Fruit fly (Drosophila melanogaster) whole organism, embryonic: Measurements from ENCODE around the gene clumsy.
A peak's percentile ranks its signal among the peaks of the same experiment; 100 is the strongest.

Source experiments
- Ada2b ChIP-seq: fragments of 200-800 bp; sonication (Bioruptor generic); IDR thresholded peaks from 2 replicates; pipeline ENCODE4 v1.3.6; 2022; ENCODE audit warnings: missing biosample characterization, missing genetic modification characterization
- Aef1 ChIP-seq: fragments of 200-800 bp; sonication (Bioruptor generic); IDR thresholded peaks from 3 replicates; pipeline ENCODE4 v1.3.6; 2022; ENCODE audit warnings: missing biosample characterization, missing genetic modification characterization
- CG10267 ChIP-seq: fragments of 200-800 bp; sonication (Bioruptor generic); optimal IDR thresholded peaks from 2 replicates; lab custom pipeline; 2018; ENCODE audit warnings: missing biosample characterization, mild to moderate bottlenecking, missing genetic modification characterization, moderate library complexity
- CG10959 ChIP-seq: fragments of 200-800 bp; sonication (Bioruptor generic); IDR thresholded peaks from 2 replicates; pipeline ENCODE4 v1.3.6; 2022; ENCODE audit warnings: missing biosample characterization, missing genetic modification characterization
- CG1792 ChIP-seq: fragments of 200-800 bp; sonication (Bioruptor generic); optimal IDR thresholded peaks from 2 replicates; lab custom pipeline; 2016; ENCODE audit warnings: missing biosample characterization, missing genetic modification characterization
- CG30020 ChIP-seq: fragments of 200-800 bp; optimal IDR thresholded peaks from 2 replicates; lab custom pipeline; 2019; ENCODE audit warnings: missing biosample characterization, mild to moderate bottlenecking, missing genetic modification characterization, moderate library complexity
- CG30403 ChIP-seq: fragments of 200-800 bp; sonication (Bioruptor generic); optimal IDR thresholded peaks from 3 replicates; lab custom pipeline; 2016; ENCODE audit warnings: missing biosample characterization, missing genetic modification characterization
- CG4328 ChIP-seq: fragments of 200-800 bp; sonication (Bioruptor generic); optimal IDR thresholded peaks from 3 replicates; lab custom pipeline; 2017; ENCODE audit warnings: missing biosample characterization, missing genetic modification reagents, missing genetic modification characterization
- CG9437 ChIP-seq: fragments of 200-800 bp; sonication (Bioruptor generic); optimal IDR thresholded peaks from 2 replicates; lab custom pipeline; 2018; ENCODE audit warnings: missing biosample characterization, mild to moderate bottlenecking, missing genetic modification characterization
- CoRest ChIP-seq: fragments of 200-800 bp; sonication (Bioruptor generic); optimal IDR thresholded peaks from 3 replicates; lab custom pipeline; 2018; ENCODE audit warnings: missing biosample characterization, mild to moderate bottlenecking, missing genetic modification characterization, moderate library complexity
- D ChIP-seq, 2 experiments: fragments of 200-800 bp in 1 of 2; fragments of >200 bp in 1 of 2; sonication (Bioruptor generic) in 1 of 2; optimal IDR thresholded peaks; 2 replicates in 1 of 2; 3 replicates in 1 of 2; lab custom pipeline; 2017; ENCODE audit warnings: mild to moderate bottlenecking in 1 of 2, missing biosample characterization in 1 of 2, missing genetic modification characterization in 1 of 2, missing genetic modification reagents in 1 of 2
- Dek ChIP-seq: fragments of 200-800 bp; sonication (Bioruptor generic); optimal IDR thresholded peaks from 3 replicates; lab custom pipeline; 2019; ENCODE audit warnings: missing biosample characterization, mild to moderate bottlenecking, missing genetic modification characterization, moderate library complexity
- Dfd ChIP-seq, 2 experiments: fragments of >200 bp; optimal IDR thresholded peaks; 2 replicates each; lab custom pipeline; 2017; ENCODE audit warnings: missing biosample characterization in 2 of 2, missing genetic modification characterization in 2 of 2
- Doc2 ChIP-seq: fragments of 200-800 bp; sonication (Bioruptor generic); IDR thresholded peaks from 2 replicates; pipeline ENCODE4 v1.3.6; 2022; ENCODE audit warnings: missing biosample characterization, missing genetic modification characterization
- Doc3 ChIP-seq: fragments of 200-800 bp; sonication (Bioruptor generic); IDR thresholded peaks from 3 replicates; pipeline ENCODE4 v1.3.6; 2022; ENCODE audit warnings: missing biosample characterization, missing genetic modification characterization; ENCODE audit not compliant: partially characterized antibody
- E2f2 ChIP-seq: fragments of 200-800 bp; sonication (Bioruptor generic); IDR thresholded peaks from 2 replicates; pipeline ENCODE4 v1.3.6; 2022; ENCODE audit warnings: missing biosample characterization, missing genetic modification characterization
- H2.0 ChIP-seq: fragments of 200-800 bp; sonication (Bioruptor generic); IDR thresholded peaks from 2 replicates; pipeline ENCODE4 v1.3.6; 2022; ENCODE audit warnings: missing biosample characterization, missing genetic modification characterization
- HLH54F ChIP-seq: fragments of 200-800 bp; sonication (Bioruptor generic); optimal IDR thresholded peaks from 3 replicates; lab custom pipeline; 2016; ENCODE audit warnings: missing biosample characterization, missing genetic modification characterization
- HmgD ChIP-seq: fragments of 200-800 bp; sonication (Bioruptor generic); optimal IDR thresholded peaks from 3 replicates; lab custom pipeline; 2016; ENCODE audit warnings: missing biosample characterization, missing genetic modification characterization
- HmgZ ChIP-seq: fragments of 200-800 bp; sonication (Bioruptor generic); optimal IDR thresholded peaks from 2 replicates; lab custom pipeline; 2018; ENCODE audit warnings: missing biosample characterization, mild to moderate bottlenecking, missing genetic modification characterization
- Jarid2 ChIP-seq: fragments of 200-800 bp; sonication (Bioruptor generic); optimal IDR thresholded peaks from 3 replicates; lab custom pipeline; 2017; ENCODE audit warnings: mild to moderate bottlenecking, missing biosample characterization, missing genetic modification reagents, missing genetic modification characterization
- MBD-R2 ChIP-seq: fragments of 200-800 bp; sonication (Bioruptor generic); IDR thresholded peaks from 2 replicates; pipeline ENCODE4 v1.3.6; 2022; ENCODE audit warnings: missing biosample characterization, missing genetic modification characterization
- Med ChIP-seq: fragments of 200-800 bp; sonication (Bioruptor generic); peaks from one replicate; lab custom pipeline; 2016; ENCODE audit warnings: missing biosample characterization, missing genetic modification characterization, mild to moderate bottlenecking, inconsistent platforms, moderate library complexity
- Meics ChIP-seq: fragments of 200-800 bp; sonication (Bioruptor generic); optimal IDR thresholded peaks from 2 replicates; lab custom pipeline; 2017; ENCODE audit warnings: missing biosample characterization, mild to moderate bottlenecking, missing genetic modification characterization
- Ptx1 ChIP-seq: fragments of 200-800 bp; sonication (Bioruptor generic); IDR thresholded peaks from 2 replicates; pipeline ENCODE4 v1.3.6; 2022; ENCODE audit warnings: missing biosample characterization, missing genetic modification characterization
- Sry-β ChIP-seq: fragments of 200-800 bp; sonication (Bioruptor generic); optimal IDR thresholded peaks from 2 replicates; lab custom pipeline; 2018; ENCODE audit warnings: missing biosample characterization, mild to moderate bottlenecking, missing genetic modification characterization, moderate library complexity
- Sry-δ ChIP-seq: fragments of 200-800 bp; sonication (Bioruptor generic); optimal IDR thresholded peaks from 2 replicates; lab custom pipeline; 2016; ENCODE audit warnings: missing biosample characterization, missing genetic modification characterization
- Taf1 ChIP-seq: fragments of 200-800 bp; sonication (Bioruptor generic); IDR thresholded peaks from 2 replicates; pipeline ENCODE4 v1.3.6; 2022; ENCODE audit warnings: missing biosample characterization, missing genetic modification characterization
- aop ChIP-seq: fragments of 200-800 bp; sonication (Bioruptor generic); IDR thresholded peaks from 2 replicates; pipeline ENCODE4 v1.3.6; 2022; ENCODE audit warnings: missing biosample characterization, missing genetic modification characterization
- ato ChIP-seq: fragments of 200-800 bp; sonication (Bioruptor generic); IDR thresholded peaks from 2 replicates; pipeline ENCODE4 v1.3.6; 2022; ENCODE audit warnings: missing biosample characterization, missing genetic modification characterization; ENCODE audit not compliant: partially characterized antibody
- bigmax ChIP-seq: fragments of 200-800 bp; sonication (Bioruptor generic); optimal IDR thresholded peaks from 2 replicates; lab custom pipeline; 2018; ENCODE audit warnings: missing biosample characterization, mild to moderate bottlenecking, missing genetic modification characterization
- chm ChIP-seq: fragments of 200-800 bp; sonication (Bioruptor generic); IDR thresholded peaks from 2 replicates; pipeline ENCODE4 v1.3.6; 2022; ENCODE audit warnings: missing biosample characterization, missing genetic modification characterization
- da ChIP-seq: fragments of 200-800 bp; sonication (Bioruptor generic); optimal IDR thresholded peaks from 2 replicates; lab custom pipeline; 2016; ENCODE audit warnings: missing biosample characterization, missing genetic modification characterization
- eyg ChIP-seq: fragments of 200-800 bp; sonication (Bioruptor generic); optimal IDR thresholded peaks from 3 replicates; lab custom pipeline; 2016; ENCODE audit warnings: missing biosample characterization, missing genetic modification characterization
- gcm ChIP-seq: fragments of 200-800 bp; sonication (Bioruptor generic); optimal IDR thresholded peaks from 2 replicates; lab custom pipeline; 2019; ENCODE audit warnings: missing biosample characterization, mild to moderate bottlenecking, missing genetic modification characterization, moderate library complexity
- gem ChIP-seq: fragments of 200-800 bp; sonication (Bioruptor generic); optimal IDR thresholded peaks from 2 replicates; lab custom pipeline; 2019; ENCODE audit warnings: missing biosample characterization, mild to moderate bottlenecking, missing genetic modification characterization, moderate library complexity
- ind ChIP-seq: fragments of 200-800 bp; sonication (Bioruptor generic); optimal IDR thresholded peaks from 3 replicates; lab custom pipeline; 2016; ENCODE audit warnings: missing biosample characterization, missing genetic modification characterization
- insv ChIP-seq, 2 experiments: fragments of 200-800 bp; sonication (Bioruptor generic); optimal IDR thresholded peaks; 3 replicates each; lab custom pipeline; 2016 to 2018; ENCODE audit warnings: missing biosample characterization in 2 of 2, missing genetic modification characterization in 2 of 2
- inv ChIP-seq: fragments of 200-800 bp; sonication (Bioruptor generic); IDR thresholded peaks from 2 replicates; pipeline ENCODE4 v1.3.6; 2022; ENCODE audit warnings: missing biosample characterization, missing genetic modification characterization; ENCODE audit not compliant: partially characterized antibody
- lmd ChIP-seq: fragments of 200-800 bp; sonication (Bioruptor generic); IDR thresholded peaks from 2 replicates; pipeline ENCODE4 v1.3.6; 2022; ENCODE audit warnings: missing biosample characterization, missing genetic modification characterization
- nerfin-1 ChIP-seq: fragments of 200-800 bp; sonication (Bioruptor generic); optimal IDR thresholded peaks from 3 replicates; lab custom pipeline; 2019; ENCODE audit warnings: missing biosample characterization, mild to moderate bottlenecking, missing genetic modification characterization, moderate library complexity
- p53 ChIP-seq: fragments of 200-800 bp; sonication (Bioruptor generic); optimal IDR thresholded peaks from 2 replicates; lab custom pipeline; 2016; ENCODE audit warnings: missing biosample characterization, missing genetic modification characterization
- pfk ChIP-seq: fragments of 200-800 bp; sonication (Bioruptor generic); optimal IDR thresholded peaks from 2 replicates; lab custom pipeline; 2018; ENCODE audit warnings: missing biosample characterization, mild to moderate bottlenecking, missing genetic modification characterization, moderate library complexity
- pita ChIP-seq: fragments of 200-800 bp; sonication (Bioruptor generic); optimal IDR thresholded peaks from 2 replicates; lab custom pipeline; 2017; ENCODE audit warnings: missing biosample characterization, mild to moderate bottlenecking, missing genetic modification characterization
- psq ChIP-seq: fragments of 200-800 bp; sonication (Bioruptor generic); optimal IDR thresholded peaks from 2 replicates; lab custom pipeline; 2017; ENCODE audit warnings: missing biosample characterization, missing genetic modification characterization
- ro ChIP-seq: fragments of 200-800 bp; sonication (Bioruptor generic); IDR thresholded peaks from 2 replicates; pipeline ENCODE4 v1.3.6; 2022; ENCODE audit warnings: missing biosample characterization, missing genetic modification characterization
- sd ChIP-seq: fragments of 200-800 bp; sonication (Bioruptor generic); optimal IDR thresholded peaks from 3 replicates; lab custom pipeline; 2018; ENCODE audit warnings: missing biosample characterization, mild to moderate bottlenecking, missing genetic modification characterization, moderate library complexity
- sisA ChIP-seq: fragments of 200-800 bp; sonication (Bioruptor generic); IDR thresholded peaks from 2 replicates; pipeline ENCODE4 v1.3.6; 2022; ENCODE audit warnings: missing biosample characterization, missing genetic modification characterization
- so ChIP-seq: fragments of 200-800 bp; sonication (Bioruptor generic); IDR thresholded peaks from 3 replicates; pipeline ENCODE4 v1.3.6; 2022; ENCODE audit warnings: missing biosample characterization, missing genetic modification characterization
- trem ChIP-seq: fragments of 200-800 bp; optimal IDR thresholded peaks from 3 replicates; lab custom pipeline; 2019; ENCODE audit warnings: missing biosample characterization, mild to moderate bottlenecking, missing genetic modification characterization, moderate library complexity

Gene clumsy

DNA sequence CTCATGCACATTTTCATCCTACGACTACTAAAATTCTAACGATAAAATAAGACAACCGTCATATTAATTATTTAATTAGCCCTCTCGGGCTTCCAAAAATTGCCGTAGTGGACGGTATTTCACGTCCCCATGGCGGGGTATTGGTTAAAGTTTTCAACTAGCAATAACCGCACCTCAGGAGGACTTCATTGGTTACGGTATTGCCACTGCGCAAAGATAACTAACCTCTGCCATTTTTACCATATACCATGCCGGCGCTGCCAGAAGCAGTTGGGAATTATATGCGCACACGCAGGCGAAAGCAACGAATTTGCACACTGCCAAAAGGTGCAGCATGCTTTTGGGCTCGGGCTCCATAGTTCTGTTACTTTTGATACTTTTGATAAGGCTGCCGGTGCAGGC, 8.7 kb downstream of the clumsy start (continued):
- no peak for TF ChIP-seq psq (GFP tag; lab: Kevin White, UChicago)
- peak; percentile 11 for TF ChIP-seq ind
- TF ChIP-seq CG1792 (GFP tag; lab: Kevin White, UChicago), result peak; percentile 16
- TF ChIP-seq gcm (GFP tag; lab: Kevin White, UChicago), result no peak
- no peak; the same call in 1 of the 2 replicates for TF ChIP-seq MBD-R2 (GFP tag; lab: Robert Waterston, UW)
- TF ChIP-seq eyg (GFP tag; lab: Kevin White, UChicago), result no peak
- TF ChIP-seq Doc2, result no peak
- TF ChIP-seq E2f2 (GFP tag; lab: Robert Waterston, UW), result no peak
- no peak; the same call in 1 of the 2 replicates for TF ChIP-seq Taf1 (GFP tag; lab: Robert Waterston, UW)
- TF ChIP-seq sd (tag; lab: Kevin White, UChicago), result no peak
- no peak for TF ChIP-seq pita (GFP tag; lab: Kevin White, UChicago)
- no peak for TF ChIP-seq Doc3 (GFP tag; lab: Robert Waterston, UW)
- TF ChIP-seq Jarid2 (GFP tag; lab: Kevin White, UChicago), result peak; percentile 76
- no peak for TF ChIP-seq da (GFP tag; lab: Kevin White, UChicago)
- no peak for TF ChIP-seq CG4328 (GFP tag; lab: Kevin White, UChicago)
- TF ChIP-seq HmgZ (tag; lab: Kevin White, UChicago), result peak; percentile 43
- no peak for TF ChIP-seq inv (GFP tag; lab: Robert Waterston, UW)
- peak; percentile 19 for TF ChIP-seq HmgD
- TF ChIP-seq p53 (GFP tag; lab: Kevin White, UChicago), result no peak
- peak; percentile 63 for TF ChIP-seq bigmax (GFP tag; lab: Kevin White, UChicago)
- TF ChIP-seq chm (GFP tag; lab: Robert Waterston, UW), result no peak; the same call in 1 of the 2 replicates
- peak; percentile 28 for TF ChIP-seq pfk (GFP tag; lab: Kevin White, UChicago)
- peak in 1 of 2 experiments; percentile 0 for TF ChIP-seq insv (GFP tag; optimal IDR thresholded peaks at IDR 0.05; lab: Kevin White, UChicago)
- 0 out of 2 replicates have a peak, but pooled peaks have one; percentile 25 for TF ChIP-seq ro (GFP tag; lab: Robert Waterston, UW)
- no peak for TF ChIP-seq CG9437 (GFP tag; lab: Kevin White, UChicago)
- TF ChIP-seq so, result 0 out of 3 replicates have a peak, but pooled peaks have one; percentile 33
- peak; percentile 60 for TF ChIP-seq HLH54F (GFP tag; lab: Kevin White, UChicago)
- TF ChIP-seq H2.0 (GFP tag; lab: Robert Waterston, UW), result no peak
- no peak for TF ChIP-seq CoRest (tag; lab: Kevin White, UChicago)
- no peak for TF ChIP-seq Sry-β
- 0 out of 2 replicates have a peak, but pooled peaks have one; percentile 52 for TF ChIP-seq ato (GFP tag; lab: Robert Waterston, UW)
- TF ChIP-seq sisA, result peak; percentile 22; the same call in 1 of the 2 replicates
- TF ChIP-seq Meics (GFP tag; lab: Kevin White, UChicago), result no peak
- no peak for TF ChIP-seq aop (GFP tag; lab: Robert Waterston, UW)
- TF ChIP-seq CG30403, result peak; percentile 11
- peak; percentile 27 for TF ChIP-seq nerfin-1
- TF ChIP-seq Med (GFP tag; lab: Kevin White, UChicago), result peak; percentile 94
- TF ChIP-seq D (optimal IDR thresholded peaks at IDR 0.05; lab: Kevin White, UChicago), result no peak
- TF ChIP-seq D (GFP tag; optimal IDR thresholded peaks at IDR 0.05; lab: Kevin White, UChicago), result no peak
- TF ChIP-seq Sry-δ (GFP tag; lab: Kevin White, UChicago), result peak; percentile 17
- no peak for TF ChIP-seq Ada2b (GFP tag; lab: Robert Waterston, UW)
- no peak for TF ChIP-seq CG30020
- no peak for TF ChIP-seq Aef1 (GFP tag; lab: Robert Waterston, UW)
- TF ChIP-seq CG10959 (GFP tag; lab: Robert Waterston, UW), result peak; percentile 62; the same call in 1 of the 2 replicates
- TF ChIP-seq lmd (GFP tag; lab: Robert Waterston, UW), result no peak; the same call in 1 of the 2 replicates
- TF ChIP-seq CG10267, result no peak
- TF ChIP-seq Dfd (GFP tag; optimal IDR thresholded peaks at IDR 0.05; lab: Kevin White, UChicago), result no peak
- TF ChIP-seq Ptx1 (GFP tag; lab: Robert Waterston, UW), result 0 out of 2 replicates have a peak, but pooled peaks have one; percentile 27
- no peak for TF ChIP-seq gem
- peak; percentile 36 for TF ChIP-seq Dek (tag; lab: Kevin White, UChicago)
- TF ChIP-seq trem, result no peak
